Fruit fly (Drosophila melanogaster) whole organism, wandering third instar larva: ENCODE results near the gene AstC.

ENCODE experiments used
- CG32264 ChIP-seq: fragments of 200-800 bp; sonication (Bioruptor generic); optimal IDR thresholded peaks from 2 replicates; lab custom pipeline; 2016; ENCODE audit warnings: missing biosample characterization, missing genetic modification characterization
- CG9705 ChIP-seq: fragments of 200-800 bp; sonication (Bioruptor generic); optimal IDR thresholded peaks from 2 replicates; lab custom pipeline; 2018; ENCODE audit warnings: missing biosample characterization, mild to moderate bottlenecking, missing genetic modification characterization
- CrebA ChIP-seq: fragments of 200-800 bp; sonication (Bioruptor generic); optimal IDR thresholded peaks from 2 replicates; lab custom pipeline; 2016; ENCODE audit warnings: missing biosample characterization, mild to moderate bottlenecking, missing genetic modification characterization, borderline replicate concordance
- Dif ChIP-seq: fragments of 200-275, 200-300 bp; sonication (Bioruptor generic); optimal IDR thresholded peaks from 2 replicates; lab custom pipeline; 2018; ENCODE audit warnings: missing biosample characterization, missing genetic modification characterization; ENCODE audit not compliant: partially characterized antibody
- Hr78 ChIP-seq: fragments of >200 bp; optimal IDR thresholded peaks from 2 replicates; lab custom pipeline; 2017; ENCODE audit warnings: missing biosample characterization, missing genetic modification characterization
- Myc ChIP-seq: fragments of >200 bp; optimal IDR thresholded peaks from 2 replicates; lab custom pipeline; 2017
- OdsH ChIP-seq: fragments of 200-800 bp; sonication (Bioruptor generic); optimal IDR thresholded peaks from 2 replicates; lab custom pipeline; 2016; ENCODE audit warnings: missing biosample characterization, mild to moderate bottlenecking, missing genetic modification characterization
- br ChIP-seq: fragments of 200-800 bp; sonication (Bioruptor generic); optimal IDR thresholded peaks from 2 replicates; lab custom pipeline; 2016; ENCODE audit warnings: missing biosample characterization, missing genetic modification characterization
- dsf ChIP-seq: sonication (Bioruptor generic); optimal IDR thresholded peaks from 2 replicates; lab custom pipeline; 2016; ENCODE audit warnings: missing biosample characterization, missing genetic modification characterization, borderline replicate concordance
- pan ChIP-seq: fragments of >200 bp; optimal IDR thresholded peaks from 2 replicates; lab custom pipeline; 2017
- rgr ChIP-seq: fragments of 200-800 bp; sonication (Bioruptor generic); optimal IDR thresholded peaks from 3 replicates; lab custom pipeline; 2016; ENCODE audit warnings: missing biosample characterization, mild to moderate bottlenecking, missing genetic modification characterization
- sage ChIP-seq: fragments of 200-800 bp; sonication (Bioruptor generic); optimal IDR thresholded peaks from 2 replicates; lab custom pipeline; 2016; ENCODE audit warnings: missing biosample characterization, mild to moderate bottlenecking, missing genetic modification characterization

DNA sequence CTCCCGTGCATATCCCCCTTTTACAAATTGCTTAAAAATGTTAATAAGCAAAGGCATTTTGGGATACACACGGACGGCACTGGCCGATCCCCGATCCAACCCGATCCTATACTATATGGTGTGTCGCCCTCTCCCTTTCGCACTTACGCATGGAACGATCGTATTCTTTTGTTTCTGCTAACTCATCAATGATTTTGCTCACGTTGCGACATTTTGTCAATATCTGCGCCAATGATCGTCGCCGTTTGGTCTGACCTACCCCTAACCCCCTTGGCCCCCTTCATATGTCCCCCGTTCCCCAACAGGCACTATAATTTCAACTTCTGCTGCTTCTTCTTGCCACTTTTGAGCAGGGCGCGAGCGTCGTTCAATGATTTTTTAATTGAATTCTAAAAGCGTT lies 31.5 kb downstream of the AstC start:
- TF ChIP-seq Hr78: no peak
- no peak for TF ChIP-seq Dif (GFP tag; lab: Kevin White, UChicago)
- TF ChIP-seq dsf (GFP tag; lab: Kevin White, UChicago): no peak
- no peak for TF ChIP-seq pan
- no peak for TF ChIP-seq OdsH
- TF ChIP-seq sage: no peak
- no peak for TF ChIP-seq CG32264 (GFP tag; lab: Kevin White, UChicago)
- TF ChIP-seq CrebA (GFP tag; lab: Kevin White, UChicago): no peak
- no peak for TF ChIP-seq Myc
- no peak for TF ChIP-seq rgr
- TF ChIP-seq br (GFP tag; lab: Kevin White, UChicago): no peak
- no peak for TF ChIP-seq CG9705 (GFP tag; lab: Kevin White, UChicago)
